Worm (Caenorhabditis elegans) whole organism, late embryonic: Measurements from ENCODE around the gene C47E12.12.
A peak's percentile ranks its signal among the peaks of the same experiment; 100 is the strongest.

Experiments
- C08G9.2 ChIP-seq: sonication (generic microtip); optimal IDR thresholded peaks from 2 replicates; lab custom pipeline; 2016; ENCODE audit warnings: mild to moderate bottlenecking, missing genetic modification characterization, moderate library complexity, missing compliant biosample characterization
- K02D7.2 ChIP-seq: sonication (generic microtip); optimal IDR thresholded peaks from 2 replicates; lab custom pipeline; 2017; ENCODE audit warnings: mild to moderate bottlenecking, missing genetic modification characterization, missing compliant biosample characterization
- T23F11.4 ChIP-seq: fragments of 200-800 bp; sonication (Bioruptor generic); optimal IDR thresholded peaks from 2 replicates; lab custom pipeline; 2018; ENCODE audit warnings: mild to moderate bottlenecking, missing genetic modification characterization, missing compliant biosample characterization
- ceh-19 ChIP-seq: fragments of 200-800 bp; sonication (Bioruptor generic); optimal IDR thresholded peaks from 2 replicates; lab custom pipeline; 2018; ENCODE audit warnings: mild to moderate bottlenecking, missing genetic modification characterization, missing compliant biosample characterization
- ceh-22 ChIP-seq: sonication (generic microtip); optimal IDR thresholded peaks from 2 replicates; lab custom pipeline; 2017; ENCODE audit warnings: missing biosample characterization, missing genetic modification characterization
- ceh-30 ChIP-seq: fragments of 150-350 bp; optimal IDR thresholded peaks from 2 replicates; lab custom pipeline; 2014; ENCODE audit warnings: missing biosample characterization, missing genetic modification characterization
- ceh-45 ChIP-seq: fragments of 200-800 bp; sonication (Bioruptor generic); IDR thresholded peaks from 2 replicates; pipeline ENCODE4 v1.3.6; 2022; ENCODE audit warnings: missing genetic modification reagents, missing genetic modification characterization, missing compliant biosample characterization
- ceh-9 ChIP-seq: sonication (generic microtip); optimal IDR thresholded peaks from 2 replicates; lab custom pipeline; 2016; ENCODE audit warnings: mild to moderate bottlenecking, missing genetic modification characterization, inconsistent platforms, missing compliant biosample characterization
- dmd-4 ChIP-seq: sonication (generic microtip); optimal IDR thresholded peaks from 2 replicates; lab custom pipeline; 2016; ENCODE audit warnings: borderline replicate concordance, missing genetic modification characterization, missing compliant biosample characterization
- elt-2 ChIP-seq: sonication (generic microtip); optimal IDR thresholded peaks from 2 replicates; lab custom pipeline; 2016; ENCODE audit warnings: missing genetic modification reagents, missing genetic modification characterization, missing compliant biosample characterization
- fkh-10 ChIP-seq: fragments of 150-350 bp; optimal IDR thresholded peaks from 2 replicates; lab custom pipeline; 2014; ENCODE audit warnings: missing biosample characterization, missing genetic modification reagents, missing genetic modification characterization
- hlh-13 ChIP-seq: fragments of 200-800 bp; sonication (Bioruptor generic); optimal IDR thresholded peaks from 2 replicates; lab custom pipeline; 2018; ENCODE audit warnings: mild to moderate bottlenecking, missing genetic modification characterization, missing compliant biosample characterization
- hlh-30 ChIP-seq: sonication (generic microtip); optimal IDR thresholded peaks from 2 replicates; lab custom pipeline; 2017; ENCODE audit warnings: antibody characterized with exemption, missing genetic modification characterization, missing compliant biosample characterization; ENCODE audit not compliant: insufficient read depth
- hlh-6 ChIP-seq: sonication (generic microtip); optimal IDR thresholded peaks from 2 replicates; lab custom pipeline; 2016; ENCODE audit warnings: missing genotype, missing genetic modification characterization, missing compliant biosample characterization
- lin-11 ChIP-seq: fragments of 200-800 bp; sonication (Bioruptor generic); optimal IDR thresholded peaks from 2 replicates; lab custom pipeline; 2018; ENCODE audit warnings: mild to moderate bottlenecking, missing genetic modification characterization, missing compliant biosample characterization
- mec-3 ChIP-seq: sonication (generic microtip); optimal IDR thresholded peaks from 2 replicates; lab custom pipeline; 2016; ENCODE audit warnings: borderline replicate concordance, missing genetic modification characterization, missing compliant biosample characterization
- odd-2 ChIP-seq: sonication (generic microtip); optimal IDR thresholded peaks from 2 replicates; lab custom pipeline; 2017; ENCODE audit warnings: antibody characterized with exemption, mild to moderate bottlenecking, missing genetic modification characterization, missing compliant biosample characterization
- pag-3 ChIP-seq: sonication (generic microtip); optimal IDR thresholded peaks from 2 replicates; lab custom pipeline; 2016; ENCODE audit warnings: missing compliant biosample characterization, missing genetic modification characterization, borderline replicate concordance
- pat-9 ChIP-seq: fragments of 200-800 bp; sonication (Bioruptor generic); optimal IDR thresholded peaks from 2 replicates; lab custom pipeline; 2018; ENCODE audit warnings: mild to moderate bottlenecking, missing genetic modification characterization, moderate library complexity, missing compliant biosample characterization
- pha-2 ChIP-seq: sonication (generic microtip); optimal IDR thresholded peaks from 2 replicates; lab custom pipeline; 2017; ENCODE audit warnings: mild to moderate bottlenecking, missing genetic modification characterization, missing compliant biosample characterization
- pha-4 ChIP-seq: fragments of 150-350 bp; optimal IDR thresholded peaks from 2 replicates; lab custom pipeline; 2018; ENCODE audit warnings: missing biosample characterization, missing genetic modification reagents, missing genetic modification characterization
- pqm-1 ChIP-seq: sonication (generic microtip); optimal IDR thresholded peaks from 2 replicates; lab custom pipeline; 2016; ENCODE audit warnings: missing genetic modification characterization, missing compliant biosample characterization
- rnt-1 ChIP-seq: sonication (generic microtip); optimal IDR thresholded peaks from 2 replicates; lab custom pipeline; 2016; ENCODE audit warnings: missing genetic modification characterization, missing compliant biosample characterization
- sdc-2 ChIP-seq: sonication (generic microtip); optimal IDR thresholded peaks from 2 replicates; lab custom pipeline; 2016; ENCODE audit warnings: missing genotype, missing genetic modification characterization, missing compliant biosample characterization
- sox-4 ChIP-seq: sonication (generic microtip); optimal IDR thresholded peaks from 2 replicates; lab custom pipeline; 2017; ENCODE audit warnings: mild to moderate bottlenecking, missing genetic modification characterization, inconsistent platforms, missing compliant biosample characterization
- syd-9 ChIP-seq: sonication (generic microtip); optimal IDR thresholded peaks from 2 replicates; lab custom pipeline; 2016; ENCODE audit warnings: mild to moderate bottlenecking, missing genetic modification characterization, moderate library complexity, missing compliant biosample characterization

The C47E12.12 gene

ce11 chrIV:10006792-10007191 lies 34.3 kb upstream of the C47E12.12 start, which contains the start of gene C47E12.13:
Gene C47E12.13 (minus strand): TSS chrIV:10006892.
- TF ChIP-seq pat-9 (tag; lab: Kevin White, UChicago), result no peak
- TF ChIP-seq hlh-13 (GFP tag; lab: Kevin White, UChicago), result no peak
- TF ChIP-seq pqm-1, result no peak
- TF ChIP-seq elt-2 (tag; lab: Kevin White, UChicago), result no peak
- no peak for TF ChIP-seq ceh-30 (tag; lab: Kevin White, UChicago)
- no peak for TF ChIP-seq fkh-10
- no peak for TF ChIP-seq sdc-2 (tag; lab: Kevin White, UChicago)
- no peak for TF ChIP-seq T23F11.4 (GFP tag; lab: Kevin White, UChicago)

ce11 chrIV:10003372-10003771 lies 30.8 kb upstream of the C47E12.12 start, which contains the start of the genes C47E12.2 and sars-1:
Gene C47E12.2 (minus strand): TSS chrIV:10003502.
Gene sars-1 (plus strand): TSS chrIV:10003726.
- no peak for TF ChIP-seq hlh-13 (GFP tag; lab: Kevin White, UChicago)
- no peak for TF ChIP-seq odd-2 (tag; lab: Kevin White, UChicago)
- no peak for TF ChIP-seq ceh-30 (tag; lab: Kevin White, UChicago)

- TF ChIP-seq ceh-45 (GFP tag; lab: Robert Waterston, UW) (no peak), pqm-1 (no peak), lin-11 (tag; lab: Kevin White, UChicago) (no peak), pat-9 (tag; lab: Kevin White, UChicago) (no peak)
Observed at ce11 chrIV:10001748-10002147, 29.2 kb upstream of the C47E12.12 start, which contains the start of gene C47E12.3. Gene C47E12.3 (minus strand): TSS chrIV:10001848.

- no peak for TF ChIP-seq dmd-4 (tag; lab: Kevin White, UChicago)
- peak; percentile 6 for TF ChIP-seq elt-2 (tag; lab: Kevin White, UChicago)
Observed at ce11 chrIV:9998487-9999218, 26.1 kb upstream of the C47E12.12 start, which contains the start of gene pyp-1. Gene pyp-1 (minus strand): TSS chrIV:9998925.

- TF ChIP-seq mec-3 (tag; lab: Kevin White, UChicago) (no peak), pha-4 (tag; lab: Kevin White, UChicago) (no peak), ceh-22 (no peak), rnt-1 (no peak), K02D7.2 (tag; lab: Kevin White, UChicago) (no peak), ceh-9 (no peak), sox-4 (tag; lab: Kevin White, UChicago) (no peak), C08G9.2 (tag; lab: Kevin White, UChicago) (no peak), pat-9 (tag; lab: Kevin White, UChicago) (no peak), pag-3 (tag; lab: Kevin White, UChicago) (no peak), hlh-30 (tag; lab: Kevin White, UChicago) (no peak), ceh-19 (GFP tag; lab: Kevin White, UChicago) (no peak), hlh-6 (no peak)
Observed at ce11 chrIV:9994895-9995394, 22.4 kb upstream of the C47E12.12 start, which contains the start of gene uba-1. Gene uba-1 (minus strand): TSS chrIV:9994945.

ce11 chrIV:9993403-9994132 lies 21.0 kb upstream of the C47E12.12 start:
- TF ChIP-seq K02D7.2 (tag; lab: Kevin White, UChicago), result no peak
- TF ChIP-seq syd-9 (tag; lab: Kevin White, UChicago), result no peak
- no peak for TF ChIP-seq mec-3 (tag; lab: Kevin White, UChicago)
- no peak for TF ChIP-seq ceh-22
- no peak for TF ChIP-seq pqm-1
- no peak for TF ChIP-seq pha-2 (tag; lab: Kevin White, UChicago)
- no peak for TF ChIP-seq ceh-30 (tag; lab: Kevin White, UChicago)
